Worm (Caenorhabditis elegans) whole organism, midembryonic: ENCODE results near the gene F26A1.19.

Experiments used
- T22C8.4 ChIP-seq: fragments of 200-800 bp; sonication (Bioruptor generic); IDR thresholded peaks from 2 replicates; pipeline ENCODE4 v1.3.6; 2022; ENCODE audit warnings: missing genetic modification characterization, missing compliant biosample characterization
- cog-1 ChIP-seq: sonication (generic microtip); optimal IDR thresholded peaks from 2 replicates; lab custom pipeline; 2016; ENCODE audit warnings: missing genetic modification characterization, missing compliant biosample characterization
- flt-1 ChIP-seq: fragments of 200-800 bp; sonication (Bioruptor generic); IDR thresholded peaks from 2 replicates; pipeline ENCODE4 v1.3.6; 2022; ENCODE audit warnings: missing genetic modification characterization, missing compliant biosample characterization
- klf-2 ChIP-seq: fragments of 200-800 bp; sonication (Bioruptor generic); conservative IDR thresholded peaks from 2 replicates; pipeline ENCODE4 v1.3.6; 2022; ENCODE audit warnings: missing genetic modification reagents, missing genetic modification characterization, missing compliant biosample characterization
- med-1 ChIP-seq: sonication (generic microtip); optimal IDR thresholded peaks from 2 replicates; lab custom pipeline; 2017; ENCODE audit warnings: missing genetic modification characterization, mild to moderate bottlenecking, missing compliant biosample characterization, antibody characterized with exemption, missing genetic modification reagents; ENCODE audit not compliant: insufficient read depth
- ref-1 ChIP-seq: fragments of 200-800 bp; sonication (Bioruptor generic); conservative IDR thresholded peaks from 2 replicates; pipeline ENCODE4 v1.3.6; 2022; ENCODE audit warnings: missing genetic modification reagents, missing genetic modification characterization, missing compliant biosample characterization
- tab-1 ChIP-seq: fragments of 200-800 bp; sonication (Bioruptor generic); IDR thresholded peaks from 2 replicates; pipeline ENCODE4 v1.3.6; 2022; ENCODE audit warnings: missing genetic modification characterization, missing compliant biosample characterization
- ztf-23 ChIP-seq: fragments of 200-800 bp; sonication (Bioruptor generic); IDR thresholded peaks from 2 replicates; pipeline ENCODE4 v1.3.6; 2022; ENCODE audit warnings: missing genetic modification reagents, missing genetic modification characterization, missing compliant biosample characterization
- ztf-29 ChIP-seq: fragments of 200-800 bp; sonication (Bioruptor generic); IDR thresholded peaks from 2 replicates; pipeline ENCODE4 v1.3.6; 2022; ENCODE audit warnings: missing genetic modification reagents, missing genetic modification characterization, missing compliant biosample characterization

- no peak for TF ChIP-seq flt-1 (GFP tag; lab: Robert Waterston, UW)
- TF ChIP-seq T22C8.4 (GFP tag; lab: Robert Waterston, UW) = no peak
- no peak for TF ChIP-seq klf-2 (GFP tag; lab: Robert Waterston, UW)
- no peak for TF ChIP-seq cog-1 (tag; lab: Kevin White, UChicago)
- no peak for TF ChIP-seq ztf-23 (GFP tag; lab: Robert Waterston, UW)
- no peak for TF ChIP-seq ref-1 (GFP tag; lab: Robert Waterston, UW)
- no peak for TF ChIP-seq tab-1 (GFP tag; lab: Robert Waterston, UW)
- TF ChIP-seq med-1 (GFP tag; lab: Kevin White, UChicago) = no peak
- TF ChIP-seq ztf-29 = no peak
Observed at ce11 chrIII:4856992-4857391, 19.5 kb downstream of the F26A1.19 start.
